4 fruit fly cellular contexts compared by ENCODE assay signal in genomic region chr4:959110-959920, dm6.
TF ChIP-seq lines count a peak whose summit lies in the region.

No protein-coding gene starts in this region.

- no peak for TF ChIP-seq CTCF in whole organism, embryonic (GFP tag; optimal IDR thresholded peaks at IDR 0.05; lab: Kevin White, UChicago)

TF ChIP-seq in whole organism, adult, 20 proteins besides CTCF, POLR2A, EP300 and RAD21:
- TF ChIP-seq CG1620 (GFP tag; optimal IDR thresholded peaks at IDR 0.05; lab: Kevin White, UChicago) (no peak), Hr96 (GFP tag; optimal IDR thresholded peaks at IDR 0.05; lab: Kevin White, UChicago) (no peak), Crg-1 (GFP tag; optimal IDR thresholded peaks at IDR 0.05; lab: Kevin White, UChicago) (no peak), CG7101 (tag; optimal IDR thresholded peaks at IDR 0.05; lab: Kevin White, UChicago) (peak; percentile 21), CG5204 (GFP tag; optimal IDR thresholded peaks at IDR 0.05; lab: Kevin White, UChicago) (peak; percentile 10), CG33017 (tag; optimal IDR thresholded peaks at IDR 0.05; lab: Kevin White, UChicago) (no peak), pad (GFP tag; optimal IDR thresholded peaks at IDR 0.05; lab: Kevin White, UChicago) (no peak), CG14711 (tag; optimal IDR thresholded peaks at IDR 0.05; lab: Kevin White, UChicago) (no peak), bab1 (GFP tag; optimal IDR thresholded peaks at IDR 0.05; lab: Kevin White, UChicago) (no peak), cnc (optimal IDR thresholded peaks at IDR 0.05; lab: Kevin White, UChicago) (no peak), toe (GFP tag; optimal IDR thresholded peaks at IDR 0.05; lab: Kevin White, UChicago) (no peak), kay (GFP tag; lab: Kevin White, UChicago; ENCODE audit: borderline replicate concordance) (peak; percentile 92), Mnt (GFP tag; optimal IDR thresholded peaks at IDR 0.05; lab: Kevin White, UChicago) (no peak), CG12768 (GFP tag; optimal IDR thresholded peaks at IDR 0.05; lab: Kevin White, UChicago) (no peak), ovo (GFP tag; optimal IDR thresholded peaks at IDR 0.05; lab: Kevin White, UChicago) (no peak), cic (GFP tag; optimal IDR thresholded peaks at IDR 0.05; lab: Kevin White, UChicago) (no peak)

TF ChIP-seq in whole organism, embryonic, 481 proteins besides CTCF, POLR2A, EP300 and RAD21 (continues in another document):
- TF ChIP-seq wek (GFP tag; optimal IDR thresholded peaks at IDR 0.05; lab: Kevin White, UChicago) (peak; percentile 14), CG12744 (GFP tag; optimal IDR thresholded peaks at IDR 0.05; lab: Kevin White, UChicago) (no peak), fd96Cb (tag; optimal IDR thresholded peaks at IDR 0.05; lab: Kevin White, UChicago) (no peak), CG12659 (GFP tag; optimal IDR thresholded peaks at IDR 0.05; lab: Kevin White, UChicago) (no peak), cwo (GFP tag; optimal IDR thresholded peaks at IDR 0.05; lab: Kevin White, UChicago) (no peak), CG3065 (GFP tag; optimal IDR thresholded peaks at IDR 0.05; lab: Kevin White, UChicago) (no peak), Atf3 (GFP tag; optimal IDR thresholded peaks at IDR 0.05; lab: Kevin White, UChicago) (no peak), CG2116 (GFP tag; optimal IDR thresholded peaks at IDR 0.05; lab: Kevin White, UChicago) (peak; percentile 17), HLH4C (GFP tag; IDR thresholded peaks at IDR 0.05; lab: Robert Waterston, UW; ENCODE audit: partially characterized antibody) (no peak), vfl (GFP tag; optimal IDR thresholded peaks at IDR 0.05; lab: Kevin White, UChicago) (no peak), lbe (GFP tag; optimal IDR thresholded peaks at IDR 0.05; lab: Kevin White, UChicago) (no peak), CG3407 (GFP tag; optimal IDR thresholded peaks at IDR 0.05; lab: Kevin White, UChicago) (no peak), CG7786 (GFP tag; optimal IDR thresholded peaks at IDR 0.05; lab: Kevin White, UChicago) (no peak), CG12071 (GFP tag; optimal IDR thresholded peaks at IDR 0.05; lab: Kevin White, UChicago) (no peak), chinmo (GFP tag; IDR thresholded peaks at IDR 0.05; lab: Robert Waterston, UW; ENCODE audit: partially characterized antibody) (no peak), CG14965 (GFP tag; optimal IDR thresholded peaks at IDR 0.05; lab: Kevin White, UChicago; ENCODE audit: borderline replicate concordance) (no peak), sug (tag; optimal IDR thresholded peaks at IDR 0.05; lab: Kevin White, UChicago) (no peak), CG7357 (GFP tag; IDR thresholded peaks at IDR 0.05; lab: Robert Waterston, UW) (no peak), bigmax (GFP tag; optimal IDR thresholded peaks at IDR 0.05; lab: Kevin White, UChicago) (no peak), CG11695 (GFP tag; IDR thresholded peaks at IDR 0.05; lab: Robert Waterston, UW) (no peak), CG17802 (tag; optimal IDR thresholded peaks at IDR 0.05; lab: Kevin White, UChicago) (peak; percentile 99), ERR (GFP tag; optimal IDR thresholded peaks at IDR 0.05; lab: Kevin White, UChicago) (no peak), Dll (GFP tag; IDR thresholded peaks at IDR 0.05; lab: Robert Waterston, UW; ENCODE audit: partially characterized antibody) (peak; percentile 47; the same call in 2 of the 4 replicates), corto (GFP tag; optimal IDR thresholded peaks at IDR 0.05; lab: Kevin White, UChicago) (no peak), ewg (GFP tag; optimal IDR thresholded peaks at IDR 0.05; lab: Kevin White, UChicago) (no peak), CG9797 (GFP tag; optimal IDR thresholded peaks at IDR 0.05; lab: Kevin White, UChicago) (no peak)

TF ChIP-seq in whole organism, prepupa, 60 proteins besides CTCF, POLR2A, EP300 and RAD21:
- TF ChIP-seq Eip78C (GFP tag; lab: Kevin White, UChicago), result peak; percentile 23
- peak; percentile 45 for TF ChIP-seq dsx (GFP tag; optimal IDR thresholded peaks at IDR 0.05; lab: Kevin White, UChicago; ENCODE audit: poor library complexity, severe bottlenecking)
- no peak for TF ChIP-seq achi (GFP tag; optimal IDR thresholded peaks at IDR 0.05; lab: Kevin White, UChicago)
- peak in 1 of 2 experiments; percentile 13 for TF ChIP-seq ss (GFP tag; optimal IDR thresholded peaks at IDR 0.05; lab: Kevin White, UChicago)
TF ChIP-seq in whole organism, prepupa: peak in this region for 3.

TF ChIP-seq in whole organism, wandering third instar larva, 38 proteins besides CTCF, POLR2A, EP300 and RAD21:
- TF ChIP-seq N (GFP tag; optimal IDR thresholded peaks at IDR 0.05; lab: Kevin White, UChicago), result peak; percentile 0
- no peak for TF ChIP-seq Hr78 (GFP tag; optimal IDR thresholded peaks at IDR 0.05; lab: Kevin White, UChicago)
- no peak for TF ChIP-seq ey (GFP tag; optimal IDR thresholded peaks at IDR 0.05; lab: Kevin White, UChicago)
- TF ChIP-seq woc (GFP tag; optimal IDR thresholded peaks at IDR 0.05; lab: Kevin White, UChicago), result peak; percentile 63
